Fruit fly (Drosophila melanogaster) whole organism, pupa: ENCODE results near the gene CG4631.

Experiments
- CG10348 ChIP-seq: fragments of 200-800 bp; sonication (Bioruptor generic); IDR thresholded peaks from 2 replicates; pipeline ENCODE4 v1.3.6; 2022; ENCODE audit warnings: missing biosample characterization, missing genetic modification characterization
- CG12605 ChIP-seq: fragments of 200-800 bp; sonication (Bioruptor generic); IDR thresholded peaks from 2 replicates; pipeline ENCODE4 v1.3.6; 2022; ENCODE audit warnings: missing biosample characterization, missing genetic modification characterization
- CG13204 ChIP-seq: fragments of 200-800 bp; sonication (Bioruptor generic); optimal IDR thresholded peaks from 2 replicates; lab custom pipeline; 2018; ENCODE audit warnings: missing biosample characterization, mild to moderate bottlenecking, missing genetic modification characterization, moderate library complexity
- CG14655 ChIP-seq: fragments of 200-800 bp; sonication (Bioruptor generic); optimal IDR thresholded peaks from 3 replicates; lab custom pipeline; 2017; ENCODE audit warnings: mild to moderate bottlenecking, missing biosample characterization, missing genetic modification reagents, missing genetic modification characterization
- CG15710 ChIP-seq: fragments of 200-800 bp; sonication (Bioruptor generic); optimal IDR thresholded peaks from 2 replicates; lab custom pipeline; 2018; ENCODE audit warnings: missing biosample characterization, mild to moderate bottlenecking, missing genetic modification characterization, moderate library complexity
- CG17806 ChIP-seq: fragments of 200-800 bp; sonication (Bioruptor generic); optimal IDR thresholded peaks from 2 replicates; lab custom pipeline; 2018; ENCODE audit warnings: missing biosample characterization, mild to moderate bottlenecking, missing genetic modification characterization, moderate library complexity
- CG32121 ChIP-seq: fragments of 200-800 bp; sonication (Bioruptor generic); IDR thresholded peaks from 2 replicates; pipeline ENCODE4 v1.3.6; 2022; ENCODE audit warnings: missing biosample characterization, missing genetic modification characterization
- CG34367 ChIP-seq: fragments of 200-800 bp; sonication (Bioruptor generic); optimal IDR thresholded peaks from 2 replicates; lab custom pipeline; 2018; ENCODE audit warnings: missing biosample characterization, mild to moderate bottlenecking, missing genetic modification characterization
- CG4496 ChIP-seq: fragments of 200-800 bp; sonication (Bioruptor generic); IDR thresholded peaks from 3 replicates; pipeline ENCODE4 v1.3.6; 2022; ENCODE audit warnings: missing biosample characterization, missing genetic modification characterization
- CG8159 ChIP-seq: fragments of 200-800 bp; sonication (Bioruptor generic); optimal IDR thresholded peaks from 3 replicates; lab custom pipeline; 2018; ENCODE audit warnings: missing biosample characterization, mild to moderate bottlenecking, missing genetic modification characterization, moderate library complexity
- CG8301 ChIP-seq: fragments of 200-800 bp; sonication (Bioruptor generic); optimal IDR thresholded peaks from 2 replicates; lab custom pipeline; 2018; ENCODE audit warnings: missing biosample characterization, mild to moderate bottlenecking, missing genetic modification characterization
- CG9948 ChIP-seq: fragments of 200-800 bp; sonication (Bioruptor generic); optimal IDR thresholded peaks from 2 replicates; lab custom pipeline; 2018; ENCODE audit warnings: missing biosample characterization, mild to moderate bottlenecking, missing genetic modification characterization, moderate library complexity
- D1 ChIP-seq: fragments of 200-800 bp; sonication (Bioruptor generic); optimal IDR thresholded peaks from 2 replicates; lab custom pipeline; 2018; ENCODE audit warnings: missing biosample characterization, mild to moderate bottlenecking, missing genetic modification characterization, moderate library complexity
- EcR ChIP-seq: fragments of 200-800 bp; sonication (Bioruptor generic); optimal IDR thresholded peaks from 3 replicates; lab custom pipeline; 2019; ENCODE audit warnings: missing biosample characterization, missing genetic modification characterization, mild to moderate bottlenecking, moderate library complexity, missing genetic modification reagents
- Ets98B ChIP-seq: fragments of 200-800 bp; sonication (Bioruptor generic); IDR thresholded peaks from 2 replicates; pipeline ENCODE4 v1.3.6; 2022; ENCODE audit warnings: missing biosample characterization, missing genetic modification characterization
- Pif1A ChIP-seq: fragments of 200-800 bp; sonication (Bioruptor generic); optimal IDR thresholded peaks from 3 replicates; lab custom pipeline; 2016; ENCODE audit warnings: missing biosample characterization, missing genetic modification characterization
- Pif1B ChIP-seq: fragments of 200-800 bp; sonication (Bioruptor generic); optimal IDR thresholded peaks from 3 replicates; lab custom pipeline; 2016; ENCODE audit warnings: missing biosample characterization, missing genetic modification characterization
- Snoo ChIP-seq: fragments of 200-800 bp; sonication (Bioruptor generic); optimal IDR thresholded peaks from 3 replicates; lab custom pipeline; 2017; ENCODE audit warnings: missing biosample characterization, mild to moderate bottlenecking, missing genetic modification characterization, inconsistent platforms
- fd96Ca ChIP-seq: fragments of 200-800 bp; sonication (Bioruptor generic); IDR thresholded peaks from 3 replicates; pipeline ENCODE4 v1.3.6; 2022; ENCODE audit warnings: missing biosample characterization, missing genetic modification characterization
- gl ChIP-seq: fragments of 200-800 bp; sonication (Bioruptor generic); optimal IDR thresholded peaks from 2 replicates; lab custom pipeline; 2018; ENCODE audit warnings: missing biosample characterization, mild to moderate bottlenecking, missing genetic modification characterization
- rn ChIP-seq: fragments of 200-800 bp; sonication (Bioruptor generic); IDR thresholded peaks from 2 replicates; pipeline ENCODE4 v1.3.6; 2022; ENCODE audit warnings: missing biosample characterization, missing genetic modification characterization

The CG4631 gene

DNA sequence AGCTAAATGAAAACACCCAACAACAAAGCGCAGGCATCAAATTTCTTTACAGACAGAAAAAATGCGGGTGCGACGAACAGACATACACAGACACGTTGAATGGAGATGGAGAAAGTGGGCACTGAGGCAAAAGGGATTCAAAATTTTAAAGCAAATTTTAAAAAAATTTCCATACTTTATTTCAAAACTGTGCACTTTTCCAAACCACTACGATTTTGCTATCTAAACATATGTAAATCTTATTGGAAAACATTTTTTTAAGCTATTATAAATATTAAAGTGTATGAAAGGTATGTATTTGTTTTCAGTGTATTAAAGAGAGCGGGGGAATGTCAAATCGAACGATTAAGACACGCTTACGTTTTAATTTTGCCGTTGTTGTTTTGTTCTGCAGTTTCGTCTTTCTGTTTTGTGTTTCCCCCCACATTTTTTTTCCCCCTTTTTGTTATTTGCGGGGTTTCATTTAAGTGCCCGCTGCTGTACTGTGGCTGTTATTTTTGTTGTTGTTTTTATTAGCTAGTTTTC is 13.3 kb downstream of the CG4631 start:
- TF ChIP-seq CG32121 (peak; percentile 58; the same call in 1 of the 2 replicates), CG8301 (peak; percentile 72), Pif1B (peak; percentile 74), CG15710 (peak; percentile 37), CG17806 (tag; lab: Kevin White, UChicago) (peak; percentile 78), EcR (GFP tag; lab: Kevin White, UChicago) (no peak), Snoo (peak; percentile 94), CG12605 (0 out of 2 replicates have a peak, but pooled peaks have one; percentile 38), Ets98B (peak; percentile 55), gl (tag; lab: Kevin White, UChicago) (peak; percentile 20), rn (GFP tag; lab: Robert Waterston, UW) (0 out of 2 replicates have a peak, but pooled peaks have one; percentile 30), CG9948 (tag; lab: Kevin White, UChicago) (peak; percentile 71), CG10348 (GFP tag; lab: Robert Waterston, UW) (no peak), CG14655 (peak; percentile 68), CG8159 (tag; lab: Kevin White, UChicago) (peak; percentile 84), D1 (tag; lab: Kevin White, UChicago) (peak; percentile 46), Pif1A (peak; percentile 80), CG13204 (GFP tag; lab: Kevin White, UChicago) (peak; percentile 3), fd96Ca (GFP tag; lab: Robert Waterston, UW) (0 out of 3 replicates have a peak, but pooled peaks have one; percentile 7), CG4496 (peak; percentile 65), CG34367 (tag; lab: Kevin White, UChicago) (peak; percentile 38)
- TF ChIP-seq, all 21 proteins: peak for 19

DNA sequence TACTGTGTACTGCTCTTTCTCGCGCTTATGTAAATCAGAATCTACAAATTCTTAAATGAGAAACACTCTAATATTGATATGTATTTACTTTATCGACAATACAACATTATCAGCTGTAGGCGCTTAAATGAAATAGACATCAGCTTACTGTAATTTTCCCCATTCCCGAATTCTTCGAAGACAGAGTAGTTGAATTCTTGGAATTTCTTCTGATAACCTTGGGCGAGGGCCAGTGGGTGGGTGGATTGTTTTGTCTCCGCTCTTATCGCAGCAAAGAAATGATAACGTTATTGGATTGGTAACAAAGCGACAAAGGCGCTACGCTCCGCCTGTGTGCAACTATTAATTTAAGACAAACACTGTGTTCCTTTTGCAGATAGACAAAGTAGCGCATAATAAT is 14.3 kb downstream of the CG4631 start:
- TF ChIP-seq rn (GFP tag; lab: Robert Waterston, UW) (no peak), fd96Ca (GFP tag; lab: Robert Waterston, UW) (no peak), CG15710 (no peak), Pif1B (no peak), CG9948 (tag; lab: Kevin White, UChicago) (no peak), CG10348 (GFP tag; lab: Robert Waterston, UW) (no peak), CG32121 (no peak), CG12605 (no peak), Ets98B (no peak), CG17806 (tag; lab: Kevin White, UChicago) (no peak), CG8159 (tag; lab: Kevin White, UChicago) (no peak), CG4496 (no peak), EcR (GFP tag; lab: Kevin White, UChicago) (no peak), Pif1A (no peak)

DNA sequence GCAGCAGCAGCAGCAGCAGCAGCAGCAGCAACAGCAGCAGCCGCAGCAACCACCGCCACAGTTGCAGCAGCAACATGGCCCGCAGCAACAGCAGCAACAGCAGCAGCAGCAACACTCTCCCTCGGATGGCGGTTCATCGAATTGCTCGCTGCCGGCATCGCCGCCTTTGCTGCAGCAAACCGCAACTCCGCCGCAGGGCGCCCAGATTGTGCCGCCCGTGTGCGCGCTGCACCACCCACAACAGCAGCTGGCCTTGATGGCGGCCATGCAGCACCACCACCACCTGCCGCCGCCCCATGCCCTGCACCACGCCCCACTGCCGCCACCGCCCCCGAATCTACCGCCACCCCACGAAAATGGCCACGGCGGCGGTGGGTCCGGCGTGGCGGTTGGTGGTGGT is 15.0 kb downstream of the CG4631 start:
- TF ChIP-seq CG10348 (GFP tag; lab: Robert Waterston, UW), result no peak
- no peak for TF ChIP-seq Pif1B
- TF ChIP-seq rn (GFP tag; lab: Robert Waterston, UW), result no peak
- no peak for TF ChIP-seq CG4496
- TF ChIP-seq Snoo, result no peak
- no peak for TF ChIP-seq CG12605
- no peak for TF ChIP-seq D1 (tag; lab: Kevin White, UChicago)
- TF ChIP-seq CG8301, result no peak
- TF ChIP-seq CG9948 (tag; lab: Kevin White, UChicago), result no peak

DNA sequence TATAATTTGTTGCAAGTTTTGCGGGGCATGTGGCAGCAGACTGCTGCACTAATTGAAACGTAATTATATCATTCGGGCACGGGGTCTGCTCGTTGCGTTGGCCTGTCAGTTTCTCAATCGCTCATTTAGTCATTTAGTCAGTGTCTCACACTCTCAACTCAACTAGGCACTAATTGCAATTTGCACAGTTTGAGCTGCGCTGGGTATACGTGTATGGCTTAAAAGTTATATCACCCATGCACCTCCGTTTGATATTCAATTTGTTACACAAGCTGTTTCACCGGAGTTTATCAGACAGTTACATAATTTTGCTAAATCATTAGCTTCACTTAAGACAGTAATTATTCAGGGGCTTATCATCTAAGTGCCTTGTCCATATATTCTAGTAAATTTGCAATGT is 20.8 kb downstream of the CG4631 start:
- no peak for TF ChIP-seq CG9948 (tag; lab: Kevin White, UChicago)
- TF ChIP-seq rn (GFP tag; lab: Robert Waterston, UW), result no peak
- TF ChIP-seq EcR (GFP tag; lab: Kevin White, UChicago), result no peak
- no peak for TF ChIP-seq CG15710
- no peak for TF ChIP-seq CG4496
- no peak for TF ChIP-seq gl (tag; lab: Kevin White, UChicago)
- no peak for TF ChIP-seq CG13204 (GFP tag; lab: Kevin White, UChicago)
- TF ChIP-seq, all 21 proteins: peak for 0

DNA sequence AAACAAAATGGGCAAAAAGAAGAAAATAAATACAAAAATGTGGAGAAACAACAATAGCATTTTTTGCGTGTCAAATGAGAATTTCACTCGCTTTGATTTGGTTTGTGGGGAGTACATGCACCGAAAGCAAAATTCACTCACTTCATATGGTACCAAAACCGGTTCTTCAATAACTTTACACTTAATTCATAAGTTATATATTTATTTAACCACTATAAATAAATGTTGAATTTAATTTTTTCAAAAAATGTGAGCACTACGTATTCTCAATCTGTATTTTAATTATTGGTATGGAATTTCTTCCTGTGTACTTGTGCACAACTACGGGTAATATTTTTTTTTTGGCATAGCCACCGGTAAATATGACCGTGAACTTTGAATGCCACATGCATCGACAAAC is 22.0 kb downstream of the CG4631 start:
- TF ChIP-seq CG13204 (GFP tag; lab: Kevin White, UChicago), result no peak
- no peak for TF ChIP-seq CG15710
- peak; percentile 41; the same call in 1 of the 2 replicates for TF ChIP-seq CG32121
- peak; percentile 57; the same call in 2 of the 3 replicates for TF ChIP-seq CG4496
- peak; percentile 9 for TF ChIP-seq Pif1A
- TF ChIP-seq CG8159 (tag; lab: Kevin White, UChicago), result no peak
- no peak for TF ChIP-seq gl (tag; lab: Kevin White, UChicago)
- peak; percentile 27 for TF ChIP-seq CG8301
- peak; percentile 20 for TF ChIP-seq CG14655
- no peak for TF ChIP-seq EcR (GFP tag; lab: Kevin White, UChicago)
- TF ChIP-seq CG17806 (tag; lab: Kevin White, UChicago), result peak; percentile 4
- TF ChIP-seq fd96Ca (GFP tag; lab: Robert Waterston, UW), result peak; percentile 6; the same call in 1 of the 3 replicates
- TF ChIP-seq Ets98B, result peak; percentile 45
- no peak; the same call in 1 of the 2 replicates for TF ChIP-seq rn (GFP tag; lab: Robert Waterston, UW)
- no peak for TF ChIP-seq CG12605
- TF ChIP-seq CG34367 (tag; lab: Kevin White, UChicago), result no peak
- TF ChIP-seq D1 (tag; lab: Kevin White, UChicago), result no peak
- no peak for TF ChIP-seq Snoo
- TF ChIP-seq CG9948 (tag; lab: Kevin White, UChicago), result no peak
- TF ChIP-seq Pif1B, result no peak
- no peak for TF ChIP-seq CG10348 (GFP tag; lab: Robert Waterston, UW)

DNA sequence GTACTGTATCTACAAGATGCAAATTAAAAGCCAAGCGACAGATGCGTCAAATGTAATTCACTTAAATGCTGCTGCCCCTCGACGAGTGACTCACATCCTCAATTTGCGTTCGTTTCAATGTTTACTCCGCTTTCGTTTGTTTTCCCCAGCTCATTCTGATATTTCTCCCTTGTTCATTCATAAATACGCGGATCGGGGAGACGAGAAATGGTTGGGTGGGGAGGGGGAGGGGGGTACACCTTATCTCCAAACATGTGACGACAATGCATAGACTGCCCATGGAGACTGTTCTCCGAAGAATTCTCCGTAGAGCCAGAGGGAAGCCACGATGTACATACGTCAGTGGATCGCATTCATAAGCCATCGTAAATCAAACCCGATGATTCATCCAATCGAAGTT is 30.2 kb downstream of the CG4631 start:
- TF ChIP-seq CG4496 (0 out of 3 replicates have a peak, but pooled peaks have one; percentile 16), D1 (tag; lab: Kevin White, UChicago) (no peak), CG32121 (no peak), fd96Ca (GFP tag; lab: Robert Waterston, UW) (0 out of 3 replicates have a peak, but pooled peaks have one; percentile 9), CG12605 (no peak), Pif1A (no peak), CG14655 (no peak), CG8301 (no peak), gl (tag; lab: Kevin White, UChicago) (peak; percentile 26), Pif1B (no peak), CG9948 (tag; lab: Kevin White, UChicago) (no peak), EcR (GFP tag; lab: Kevin White, UChicago) (no peak), CG13204 (GFP tag; lab: Kevin White, UChicago) (no peak), CG17806 (tag; lab: Kevin White, UChicago) (no peak)
